Worm (Caenorhabditis elegans) whole organism, young adult: ENCODE data around the gene fbxa-215.
A peak's percentile ranks its signal among the peaks of the same experiment; 100 is the strongest.

Source experiments
- C17E4.6 ChIP-seq: fragments of 200-800 bp; sonication (Bioruptor generic); IDR thresholded peaks from 2 replicates; pipeline ENCODE4 v1.3.6; 2022; ENCODE audit warnings: missing genetic modification reagents, missing genetic modification characterization, missing compliant biosample characterization
- D2030.7 ChIP-seq: fragments of 200-800 bp; sonication (Bioruptor generic); IDR thresholded peaks from 2 replicates; pipeline ENCODE4 v1.3.6; 2022; ENCODE audit warnings: missing genetic modification reagents, missing genetic modification characterization, missing compliant biosample characterization
- F33H1.4 ChIP-seq: fragments of 200-800 bp; sonication (Bioruptor generic); IDR thresholded peaks from 2 replicates; pipeline ENCODE4 v1.3.6; 2022; ENCODE audit warnings: missing genetic modification reagents, missing genetic modification characterization, missing compliant biosample characterization
- F39B2.1 ChIP-seq: fragments of 200-800 bp; sonication (Bioruptor generic); IDR thresholded peaks from 2 replicates; pipeline ENCODE4 v1.3.6; 2022; ENCODE audit warnings: missing genetic modification reagents, missing genetic modification characterization, missing compliant biosample characterization
- F49E8.2 ChIP-seq: sonication (generic microtip); optimal IDR thresholded peaks from 3 replicates; lab custom pipeline; 2017; ENCODE audit warnings: missing genetic modification characterization, mild to moderate bottlenecking, missing compliant biosample characterization, antibody characterized with exemption, moderate library complexity; ENCODE audit not compliant: insufficient read depth
- F55B11.4 ChIP-seq: sonication (generic microtip); optimal IDR thresholded peaks from 2 replicates; lab custom pipeline; 2016; ENCODE audit warnings: missing compliant biosample characterization, missing genetic modification characterization, borderline replicate concordance; ENCODE audit not compliant: insufficient read depth
- ama-1 ChIP-seq, 3 experiments: fragments of 150-350 bp in 1 of 3; sonication (generic microtip) in 2 of 3; optimal IDR thresholded peaks; 2 replicates each; lab custom pipeline; 2014 to 2018; ENCODE audit warnings: missing biosample characterization in 2 of 3, missing genetic modification characterization in 2 of 3, missing genetic modification reagents in 2 of 3
- aptf-3 ChIP-seq: fragments of 200-800 bp; sonication (Bioruptor generic); IDR thresholded peaks from 2 replicates; pipeline ENCODE4 v1.3.6; 2022; ENCODE audit warnings: missing genetic modification characterization, missing compliant biosample characterization
- athp-1 ChIP-seq: sonication (generic microtip); optimal IDR thresholded peaks from 2 replicates; lab custom pipeline; 2017; ENCODE audit warnings: mild to moderate bottlenecking, missing genetic modification characterization, missing compliant biosample characterization
- attf-6 ChIP-seq: fragments of 200-800 bp; sonication (Bioruptor generic); IDR thresholded peaks from 2 replicates; pipeline ENCODE4 v1.3.6; 2022; ENCODE audit warnings: missing genetic modification reagents, missing genetic modification characterization, missing compliant biosample characterization
- ccch-3 ChIP-seq: fragments of 200-800 bp; sonication (Bioruptor generic); optimal IDR thresholded peaks from 2 replicates; lab custom pipeline; 2018; ENCODE audit warnings: mild to moderate bottlenecking, missing genetic modification characterization, missing compliant biosample characterization
- ceh-91 ChIP-seq: fragments of 200-800 bp; sonication (Bioruptor generic); IDR thresholded peaks from 2 replicates; pipeline ENCODE4 v1.3.6; 2022; ENCODE audit warnings: missing genetic modification reagents, missing genetic modification characterization, missing compliant biosample characterization
- dox-1 ChIP-seq: fragments of 200-800 bp; sonication (Bioruptor generic); IDR thresholded peaks from 2 replicates; pipeline ENCODE4 v1.3.6; 2022; ENCODE audit warnings: missing genetic modification reagents, missing genetic modification characterization, missing compliant biosample characterization
- dpff-1 ChIP-seq: sonication (generic microtip); optimal IDR thresholded peaks from 2 replicates; lab custom pipeline; 2017; ENCODE audit warnings: mild to moderate bottlenecking, missing genetic modification characterization, missing compliant biosample characterization
- efl-1 ChIP-seq: fragments of 150-350 bp; optimal IDR thresholded peaks from 2 replicates; lab custom pipeline; 2014; ENCODE audit warnings: missing biosample characterization, missing genetic modification reagents, missing genetic modification characterization
- ets-4 ChIP-seq: fragments of 200-800 bp; sonication (Bioruptor generic); optimal IDR thresholded peaks from 2 replicates; lab custom pipeline; 2018; ENCODE audit warnings: mild to moderate bottlenecking, missing genetic modification characterization, missing compliant biosample characterization
- hmg-1.2 ChIP-seq: fragments of 200-800 bp; sonication (Bioruptor generic); IDR thresholded peaks from 2 replicates; pipeline ENCODE4 v1.3.6; 2022; ENCODE audit warnings: missing genetic modification reagents, missing genetic modification characterization, missing compliant biosample characterization
- hmg-20 ChIP-seq: fragments of 200-800 bp; sonication (Bioruptor generic); IDR thresholded peaks from 2 replicates; pipeline ENCODE4 v1.3.6; 2022; ENCODE audit warnings: missing genetic modification reagents, missing genetic modification characterization, missing compliant biosample characterization
- let-526 ChIP-seq: fragments of 200-800 bp; sonication (Bioruptor generic); IDR thresholded peaks from 2 replicates; pipeline ENCODE4 v1.3.6; 2022; ENCODE audit warnings: missing genetic modification reagents, missing genetic modification characterization, missing compliant biosample characterization
- lin-26 ChIP-seq: fragments of 200-800 bp; sonication (Bioruptor generic); IDR thresholded peaks from 2 replicates; pipeline ENCODE4 v1.3.6; 2022; ENCODE audit warnings: missing genetic modification reagents, missing genetic modification characterization, missing compliant biosample characterization
- lsy-27 ChIP-seq: sonication (generic microtip); optimal IDR thresholded peaks from 2 replicates; lab custom pipeline; 2017; ENCODE audit warnings: missing genetic modification characterization, mild to moderate bottlenecking, missing compliant biosample characterization, antibody characterized with exemption, missing genotype, borderline replicate concordance; ENCODE audit not compliant: insufficient read depth
- madf-6 ChIP-seq: fragments of 200-800 bp; sonication (Bioruptor generic); IDR thresholded peaks from 2 replicates; pipeline ENCODE4 v1.3.6; 2022; ENCODE audit warnings: missing genetic modification reagents, missing genetic modification characterization, missing compliant biosample characterization
- nfya-1 ChIP-seq: sonication (generic microtip); optimal IDR thresholded peaks from 2 replicates; lab custom pipeline; 2017; ENCODE audit warnings: antibody characterized with exemption, missing compliant biosample characterization, missing genetic modification characterization, borderline replicate concordance; ENCODE audit not compliant: insufficient read depth
- nfya-2 ChIP-seq: fragments of 200-800 bp; sonication (Bioruptor generic); IDR thresholded peaks from 2 replicates; pipeline ENCODE4 v1.3.6; 2022; ENCODE audit warnings: missing genetic modification reagents, missing genetic modification characterization, missing compliant biosample characterization
- nhr-179 ChIP-seq: sonication (generic microtip); optimal IDR thresholded peaks from 2 replicates; lab custom pipeline; 2016; ENCODE audit warnings: mild to moderate bottlenecking, missing genetic modification characterization, missing compliant biosample characterization
- rec-8 ChIP-seq, 2 experiments: sonication (generic microtip); optimal IDR thresholded peaks; 2 replicates each; lab custom pipeline; 2016; ENCODE audit warnings: mild to moderate bottlenecking in 2 of 2, missing genetic modification characterization in 2 of 2, missing genetic modification reagents in 2 of 2, missing genotype in 2 of 2, missing biosample characterization in 1 of 2, missing compliant biosample characterization in 1 of 2, moderate library complexity in 1 of 2
- sea-2 ChIP-seq: fragments of 200-800 bp; sonication (Bioruptor generic); IDR thresholded peaks from 2 replicates; pipeline ENCODE4 v1.3.6; 2022; ENCODE audit warnings: missing genetic modification characterization, missing compliant biosample characterization
- snpc-1.1 ChIP-seq: sonication (generic microtip); optimal IDR thresholded peaks from 2 replicates; lab custom pipeline; 2017; ENCODE audit warnings: missing genetic modification characterization, mild to moderate bottlenecking, missing compliant biosample characterization, antibody characterized with exemption, moderate library complexity, missing genotype, missing genetic modification reagents; ENCODE audit not compliant: insufficient read depth
- snpc-3.4 ChIP-seq: sonication (generic microtip); optimal IDR thresholded peaks from 2 replicates; lab custom pipeline; 2017; ENCODE audit warnings: missing genetic modification characterization, mild to moderate bottlenecking, missing compliant biosample characterization, antibody characterized with exemption, moderate library complexity, missing genotype, missing genetic modification reagents
- snpc-4 ChIP-seq, 5 experiments: fragments of 150-350 bp in 1 of 5; sonication (generic microtip) in 4 of 5; optimal IDR thresholded peaks; 2 replicates each; lab custom pipeline; 2014 to 2018; ENCODE audit warnings: missing genetic modification characterization in 5 of 5, missing biosample characterization in 3 of 5, antibody characterized with exemption in 2 of 5, mild to moderate bottlenecking in 2 of 5, missing compliant biosample characterization in 2 of 5, missing genotype in 2 of 5, moderate library complexity in 2 of 5, missing genetic modification reagents in 1 of 5
- somi-1 ChIP-seq: fragments of 200-800 bp; sonication (Bioruptor generic); optimal IDR thresholded peaks from 2 replicates; lab custom pipeline; 2018; ENCODE audit warnings: mild to moderate bottlenecking, missing genetic modification characterization, missing compliant biosample characterization
- tbp1 ChIP-seq: fragments of 200-800 bp; sonication (Bioruptor generic); optimal IDR thresholded peaks from 2 replicates; lab custom pipeline; 2018; ENCODE audit warnings: mild to moderate bottlenecking, missing genetic modification characterization, missing compliant biosample characterization
- xnd-1 ChIP-seq: sonication (generic microtip); optimal IDR thresholded peaks from 2 replicates; lab custom pipeline; 2016; ENCODE audit warnings: missing genotype, missing genetic modification reagents, missing genetic modification characterization, missing compliant biosample characterization
- zim-3 ChIP-seq: sonication (generic microtip); optimal IDR thresholded peaks from 2 replicates; lab custom pipeline; 2017; ENCODE audit warnings: mild to moderate bottlenecking, missing genetic modification characterization, moderate library complexity, missing compliant biosample characterization
- ztf-22 ChIP-seq: fragments of 200-800 bp; sonication (Bioruptor generic); optimal IDR thresholded peaks from 2 replicates; lab custom pipeline; 2018; ENCODE audit warnings: mild to moderate bottlenecking, missing genetic modification characterization, moderate library complexity, missing compliant biosample characterization
- ztf-25 ChIP-seq: fragments of 200-800 bp; sonication (Bioruptor generic); IDR thresholded peaks from 2 replicates; pipeline ENCODE4 v1.3.6; 2022; ENCODE audit warnings: missing genetic modification reagents, missing genetic modification characterization, missing compliant biosample characterization
- ztf-26 ChIP-seq: sonication (generic microtip); optimal IDR thresholded peaks from 2 replicates; lab custom pipeline; 2017; ENCODE audit warnings: missing genetic modification characterization, missing compliant biosample characterization
- ztf-3 ChIP-seq: fragments of 200-800 bp; sonication (Bioruptor generic); optimal IDR thresholded peaks from 2 replicates; lab custom pipeline; 2018; ENCODE audit warnings: mild to moderate bottlenecking, missing genetic modification characterization, missing compliant biosample characterization

fbxa-215 gene

ce11 chrIV:13709069-13709640, 42.4 kb upstream of the fbxa-215 start:
- TF ChIP-seq lin-26 (GFP tag; lab: Robert Waterston, UW) (no peak), ztf-3 (GFP tag; lab: Kevin White, UChicago) (no peak), attf-6 (GFP tag; lab: Robert Waterston, UW) (peak; percentile 97), tbp1 (peak; percentile 68), sea-2 (GFP tag; lab: Robert Waterston, UW) (no peak), xnd-1 (tag; lab: Kevin White, UChicago) (no peak), D2030.7 (peak; percentile 18; the same call in 1 of the 2 replicates), nhr-179 (tag; lab: Kevin White, UChicago) (no peak), ets-4 (GFP tag; lab: Kevin White, UChicago) (no peak), dpff-1 (tag; lab: Kevin White, UChicago) (no peak), ztf-26 (no peak), hmg-1.2 (peak; percentile 60), C17E4.6 (no peak), F33H1.4 (no peak), F49E8.2 (tag; lab: Kevin White, UChicago) (peak; percentile 46), snpc-1.1 (tag; lab: Kevin White, UChicago) (peak; percentile 64), madf-6 (GFP tag; lab: Robert Waterston, UW) (peak; percentile 57), F39B2.1 (GFP tag; lab: Robert Waterston, UW) (no peak), ama-1 (optimal IDR thresholded peaks at IDR 0.05; lab: Kevin White, UChicago) (no peak), ama-1 (GFP tag; optimal IDR thresholded peaks at IDR 0.05; lab: Kevin White, UChicago) (no peak), ceh-91 (no peak), snpc-3.4 (tag; lab: Kevin White, UChicago) (peak; percentile 11), let-526 (GFP tag; lab: Robert Waterston, UW) (no peak), ccch-3 (GFP tag; lab: Kevin White, UChicago) (no peak), hmg-20 (GFP tag; lab: Robert Waterston, UW) (no peak), nfya-1 (tag; lab: Kevin White, UChicago) (no peak), snpc-4 (GFP tag; optimal IDR thresholded peaks at IDR 0.05; lab: Kevin White, UChicago) (peak; percentile 82), snpc-4 (tag; optimal IDR thresholded peaks at IDR 0.05; lab: Kevin White, UChicago) (peak; percentile 83 to 96 (median 95)), nfya-2 (GFP tag; lab: Robert Waterston, UW) (no peak), aptf-3 (no peak), ztf-25 (GFP tag; lab: Robert Waterston, UW) (no peak), zim-3 (tag; lab: Kevin White, UChicago) (no peak), F55B11.4 (no peak), dox-1 (GFP tag; lab: Robert Waterston, UW) (no peak), rec-8 (tag; optimal IDR thresholded peaks at IDR 0.05; lab: Kevin White, UChicago) (no peak), athp-1 (tag; lab: Kevin White, UChicago) (no peak), efl-1 (GFP tag; lab: Kevin White, UChicago) (no peak), somi-1 (GFP tag; lab: Kevin White, UChicago) (no peak), ztf-22 (GFP tag; lab: Kevin White, UChicago) (no peak), lsy-27 (tag; lab: Kevin White, UChicago) (no peak)
